Worm (Caenorhabditis elegans) whole organism, midembryonic: Measurements from ENCODE around the gene srh-146.

ENCODE experiments used
- flt-1 ChIP-seq: fragments of 200-800 bp; sonication (Bioruptor generic); IDR thresholded peaks from 2 replicates; pipeline ENCODE4 v1.3.6; 2022; ENCODE audit warnings: missing genetic modification characterization, missing compliant biosample characterization
- ztf-29 ChIP-seq: fragments of 200-800 bp; sonication (Bioruptor generic); IDR thresholded peaks from 2 replicates; pipeline ENCODE4 v1.3.6; 2022; ENCODE audit warnings: missing genetic modification reagents, missing genetic modification characterization, missing compliant biosample characterization

ce11 chrV:2943859-2944258 lies 29.8 kb downstream of the srh-146 start, which contains the start of gene srw-137:
- TF ChIP-seq ztf-29 (GFP tag; lab: Robert Waterston, UW) (no peak), flt-1 (no peak)
